Fruit fly (Drosophila melanogaster) S2 (cell line): Measurements from ENCODE around the gene e.

Experiments used
- CG8478 ChIP-seq: fragments of >200 bp; optimal IDR thresholded peaks from 2 replicates; lab custom pipeline; 2018
- CTCF ChIP-seq, 2 experiments: fragments of >200 bp; optimal IDR thresholded peaks; 2 replicates each; lab custom pipeline; 2018

DNA sequence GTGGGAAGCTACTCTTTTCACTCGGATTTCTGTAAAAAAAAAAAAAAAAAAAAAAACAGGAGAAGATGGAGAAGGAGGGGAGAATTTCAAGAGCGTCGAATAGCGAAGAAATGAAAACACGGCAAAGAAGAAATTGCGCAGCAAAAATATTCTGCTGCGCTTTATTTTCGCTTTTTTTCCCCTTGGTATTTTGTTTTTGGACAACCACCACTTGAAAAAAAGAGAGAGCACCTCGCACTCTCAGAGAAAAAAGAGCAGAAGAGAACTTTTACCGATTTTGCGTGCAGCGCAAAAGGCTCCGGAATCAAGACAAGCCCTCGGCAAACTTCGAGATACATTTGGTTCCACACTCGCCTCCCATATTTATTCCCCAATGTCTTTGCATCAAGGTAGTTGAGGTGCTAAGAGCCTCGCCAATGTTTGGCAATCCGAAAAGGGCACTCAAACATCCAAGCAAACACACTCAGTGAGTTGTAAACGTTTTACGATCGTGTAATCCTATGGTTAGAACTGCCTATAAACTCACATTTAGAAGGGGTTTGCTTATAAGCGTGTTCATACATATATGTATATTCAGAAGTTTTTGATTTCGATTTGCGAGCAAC lies 46.1 kb downstream of the e start:
- TF ChIP-seq CG8478 (lab: Kevin White, UChicago) (no peak), CTCF (optimal IDR thresholded peaks at IDR 0.05; lab: Kevin White, UChicago) (no peak)
